Worm (Caenorhabditis elegans): ENCODE data around the gene hsp-25.

DNA sequence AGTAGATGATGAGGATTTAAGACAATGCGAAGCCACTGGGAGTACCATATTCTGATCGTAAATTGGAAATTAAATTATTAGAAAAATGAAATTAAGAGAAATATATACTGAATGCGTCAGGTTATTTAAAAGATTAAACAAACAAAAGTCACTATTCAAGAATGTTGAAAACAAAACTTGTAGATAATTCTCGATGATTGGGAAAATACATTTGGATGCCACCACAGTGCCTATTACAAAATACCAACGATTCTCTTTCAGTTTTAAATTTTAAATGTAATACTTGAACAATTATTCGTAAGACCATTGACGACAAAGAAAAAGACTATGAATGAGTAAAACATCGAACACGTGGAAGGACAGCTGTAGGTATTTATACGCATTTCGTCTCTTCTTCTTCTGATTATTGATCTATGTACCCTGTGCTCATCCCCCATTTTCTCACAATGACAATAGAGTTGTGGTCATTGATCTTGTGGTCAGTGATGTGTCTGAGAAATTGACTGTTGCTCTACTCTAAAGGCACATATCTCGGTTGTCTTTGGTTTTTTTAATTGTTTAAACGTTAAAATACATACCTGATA lies 19.5 kb downstream of the hsp-25 start, which contains the start of gene C09B8.4:
- no peak for TF ChIP-seq ama-1 (optimal IDR thresholded peaks at IDR 0.05)
- no peak for TF ChIP-seq lin-15B (tag; optimal IDR thresholded peaks at IDR 0.05)
- no peak for TF ChIP-seq pha-4 (tag; optimal IDR thresholded peaks at IDR 0.05)
- no peak for TF ChIP-seq lsy-12 (tag; optimal IDR thresholded peaks at IDR 0.05)
- no peak for TF ChIP-seq unc-62 (GFP tag; optimal IDR thresholded peaks at IDR 0.05)
- TF ChIP-seq nhr-25 (tag; optimal IDR thresholded peaks at IDR 0.05), result no peak

Measured in whole organism, L3 larva.